Worm (Caenorhabditis elegans): ENCODE measurements around the gene T21D12.14.
A peak's percentile ranks its signal among the peaks of the same experiment; 100 is the strongest.

T21D12.14 gene

ce11 chrIV:325640-326039, 37.7 kb upstream of the T21D12.14 start:
- TF ChIP-seq Y5F2A.4 (GFP tag; optimal IDR thresholded peaks at IDR 0.05) (peak; percentile 26), set-16 (GFP tag; IDR thresholded peaks at IDR 0.05) (peak; percentile 97), Y48G9A.11 (GFP tag; IDR thresholded peaks at IDR 0.05) (0 out of 2 replicates have a peak, but pooled peaks have one; percentile 32), egl-43 (GFP tag; IDR thresholded peaks at IDR 0.05) (0 out of 2 replicates have a peak, but pooled peaks have one; percentile 38), lsy-2 (tag; optimal IDR thresholded peaks at IDR 0.05) (no peak), ctbp-1 (GFP tag; IDR thresholded peaks at IDR 0.05) (no peak)

- TF ChIP-seq fkh-10 (GFP tag; optimal IDR thresholded peaks at IDR 0.05): no peak
- no peak for TF ChIP-seq unc-62 (GFP tag; optimal IDR thresholded peaks at IDR 0.05 in 1 of 2)
- TF ChIP-seq unc-62 (tag; optimal IDR thresholded peaks at IDR 0.05): no peak
- TF ChIP-seq ZK546.5 (tag; optimal IDR thresholded peaks at IDR 0.05): no peak
- TF ChIP-seq zfp-2 (tag; optimal IDR thresholded peaks at IDR 0.05): no peak
- no peak for TF ChIP-seq zfp-3 (GFP tag; conservative IDR thresholded peaks at IDR 0.05)
- no peak for TF ChIP-seq dmd-9 (GFP tag; IDR thresholded peaks at IDR 0.05)
- no peak for TF ChIP-seq F26F4.8 (GFP tag; conservative IDR thresholded peaks at IDR 0.05)
- no peak for TF ChIP-seq egl-43 (GFP tag; IDR thresholded peaks at IDR 0.05)
- TF ChIP-seq lin-29 (GFP tag; IDR thresholded peaks at IDR 0.05): no peak
- no peak for TF ChIP-seq dmd-8 (GFP tag; IDR thresholded peaks at IDR 0.05)
- no peak for TF ChIP-seq ztf-11 (tag; optimal IDR thresholded peaks at IDR 0.05)
- TF ChIP-seq duxl-1 (tag; optimal IDR thresholded peaks at IDR 0.05; ENCODE audit: poor library complexity): no peak
- TF ChIP-seq F10B5.3 (tag; optimal IDR thresholded peaks at IDR 0.05): no peak
- TF ChIP-seq mxl-2 (GFP tag; conservative IDR thresholded peaks at IDR 0.05): no peak
- TF ChIP-seq tag-97 (GFP tag; IDR thresholded peaks at IDR 0.05): no peak
- no peak for TF ChIP-seq nhr-48 (tag; optimal IDR thresholded peaks at IDR 0.05)
- TF ChIP-seq mdt-29 (GFP tag; IDR thresholded peaks at IDR 0.05): no peak
- no peak for TF ChIP-seq F49E8.2 (tag; optimal IDR thresholded peaks at IDR 0.05; ENCODE audit: borderline replicate concordance)
Measured at ce11 chrIV:324759-325158, 36.8 kb upstream of the T21D12.14 start, which contains the start of gene drl-1. Gene drl-1, plus strand, starts transcription at chrIV:325059.

- peak; percentile 59 for TF ChIP-seq spr-1 (tag; optimal IDR thresholded peaks at IDR 0.05)
- no peak for TF ChIP-seq aly-2 (tag; optimal IDR thresholded peaks at IDR 0.05)
- TF ChIP-seq zip-2 (tag; optimal IDR thresholded peaks at IDR 0.05): peak; percentile 53
- peak; percentile 74 for TF ChIP-seq madf-9 (GFP tag; conservative IDR thresholded peaks at IDR 0.05)
- peak; percentile 55 for TF ChIP-seq ceh-20 (GFP tag; IDR thresholded peaks at IDR 0.05)
- TF ChIP-seq tra-1 (GFP tag; IDR thresholded peaks at IDR 0.05): peak; percentile 75
- peak; percentile 66; the same call in 1 of the 2 replicates for TF ChIP-seq php-3 (GFP tag; IDR thresholded peaks at IDR 0.05)
- TF ChIP-seq nhr-102 (tag; optimal IDR thresholded peaks at IDR 0.05): peak; percentile 59
- TF ChIP-seq lin-38 (GFP tag; IDR thresholded peaks at IDR 0.05): peak; percentile 82
- TF ChIP-seq lim-7 (GFP tag; IDR thresholded peaks at IDR 0.05): peak; percentile 91
- TF ChIP-seq arid-1 (GFP tag; conservative IDR thresholded peaks at IDR 0.05): peak; percentile 93
- peak; percentile 92 for TF ChIP-seq aha-1 (tag)
- TF ChIP-seq nhr-10 (tag; optimal IDR thresholded peaks at IDR 0.05): no peak
- TF ChIP-seq nhr-77 (tag; optimal IDR thresholded peaks at IDR 0.05): peak; percentile 55
- peak; percentile 69 for TF ChIP-seq unc-130 (GFP tag; optimal IDR thresholded peaks at IDR 0.05)
- peak; percentile 66 for TF ChIP-seq gei-8 (GFP tag; optimal IDR thresholded peaks at IDR 0.05)
- peak; percentile 94 for TF ChIP-seq vab-7 (GFP tag; IDR thresholded peaks at IDR 0.05)
- peak; percentile 73 for TF ChIP-seq snpc-1.2 (GFP tag; IDR thresholded peaks at IDR 0.05)
- TF ChIP-seq ztf-11 (tag; optimal IDR thresholded peaks at IDR 0.05): no peak
- peak; percentile 65; the same call in 1 of the 2 replicates for TF ChIP-seq F44E2.7 (GFP tag; IDR thresholded peaks at IDR 0.05)
- TF ChIP-seq sdz-12 (GFP tag; optimal IDR thresholded peaks at IDR 0.05): peak; percentile 71
- no peak for TF ChIP-seq fos-1 (tag; optimal IDR thresholded peaks at IDR 0.05)
- peak; percentile 47 for TF ChIP-seq ztf-7 (tag; optimal IDR thresholded peaks at IDR 0.05)
- no peak for TF ChIP-seq zfp-2 (tag; optimal IDR thresholded peaks at IDR 0.05)
- no peak for TF ChIP-seq nhr-48 (tag; optimal IDR thresholded peaks at IDR 0.05)
- peak; percentile 62 for TF ChIP-seq hlh-11 (tag; optimal IDR thresholded peaks at IDR 0.05)
- no peak for TF ChIP-seq ceh-62 (tag; optimal IDR thresholded peaks at IDR 0.05)
- peak; percentile 81 for TF ChIP-seq T26A8.4 (GFP tag; IDR thresholded peaks at IDR 0.05)
- no peak for TF ChIP-seq zag-1 (tag; optimal IDR thresholded peaks at IDR 0.05)
Measured at ce11 chrIV:322497-322896, 34.6 kb upstream of the T21D12.14 start, which contains the start of gene grl-26. Gene grl-26, minus strand, starts transcription at chrIV:322814.
